Fruit fly (Drosophila melanogaster): ENCODE measurements around the gene wts.
A peak's percentile ranks its signal among the peaks of the same experiment; 100 is the strongest.

wts gene

DNA sequence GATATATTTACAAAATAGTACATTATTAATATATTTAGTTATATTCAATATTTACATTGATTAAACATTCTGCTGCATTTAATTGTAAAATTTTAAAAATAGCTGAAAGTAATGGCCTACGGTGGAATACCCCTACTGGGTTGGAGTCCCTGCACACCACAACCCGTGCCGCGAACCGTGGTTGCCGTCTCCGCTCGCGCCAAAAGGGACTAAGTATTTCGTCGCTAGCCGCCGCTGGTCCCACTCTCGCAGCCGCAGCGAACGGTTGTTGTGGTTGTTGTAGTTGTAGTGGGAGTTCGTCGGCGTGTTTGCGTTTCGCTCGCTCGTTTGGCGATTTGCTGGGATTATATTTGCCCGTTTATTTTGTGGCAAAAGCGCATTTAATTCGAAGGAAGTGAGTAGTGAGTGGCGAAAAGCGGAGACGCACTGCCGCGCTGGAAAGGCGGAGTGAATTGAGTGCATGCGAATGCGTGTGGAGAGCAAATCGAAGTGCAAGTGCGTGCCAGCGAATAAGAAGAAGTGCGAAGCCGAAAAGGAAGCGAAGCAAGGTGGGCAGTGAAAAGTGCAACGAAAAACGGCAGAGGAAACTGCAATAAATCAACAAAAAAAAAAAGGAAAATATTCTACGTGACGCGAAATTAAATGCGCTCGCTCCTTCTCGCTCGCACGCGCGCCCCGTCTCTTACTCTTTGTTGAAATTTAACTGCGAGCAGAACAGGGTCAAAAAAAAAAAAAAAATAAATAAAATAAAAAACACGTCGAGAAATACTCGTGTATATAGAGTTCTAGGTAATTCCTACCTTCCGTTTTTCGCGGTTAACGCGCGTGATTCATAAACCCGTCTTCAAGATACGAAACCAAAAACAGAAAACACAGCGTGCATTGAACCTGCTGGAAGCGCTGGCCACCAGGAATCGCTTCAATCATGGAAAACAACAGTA is 2.2 kb upstream of the wts start, which contains the start of gene cindr (continued):
- TF ChIP-seq CG1647 (GFP tag; optimal IDR thresholded peaks at IDR 0.05), result no peak
- no peak for TF ChIP-seq cad (GFP tag; optimal IDR thresholded peaks at IDR 0.05)
- TF ChIP-seq Adf1 (GFP tag; IDR thresholded peaks at IDR 0.05), result peak; percentile 84
- TF ChIP-seq tx (GFP tag; optimal IDR thresholded peaks at IDR 0.05), result peak; percentile 11
- no peak for TF ChIP-seq twi (tag; optimal IDR thresholded peaks at IDR 0.05)
- no peak for TF ChIP-seq CG10321 (GFP tag; IDR thresholded peaks at IDR 0.05)
- TF ChIP-seq CG17829 (tag; optimal IDR thresholded peaks at IDR 0.05), result peak; percentile 54
- peak; percentile 60 for TF ChIP-seq zfh2 (GFP tag; optimal IDR thresholded peaks at IDR 0.05)
- no peak for TF ChIP-seq CG1024 (GFP tag; IDR thresholded peaks at IDR 0.05)
- TF ChIP-seq E2f2 (GFP tag; IDR thresholded peaks at IDR 0.05), result peak; percentile 65
- peak; percentile 33 for TF ChIP-seq CG1832 (GFP tag; optimal IDR thresholded peaks at IDR 0.05)
- peak; percentile 59; the same call in 1 of the 3 replicates for TF ChIP-seq knrl (GFP tag; IDR thresholded peaks at IDR 0.05; ENCODE audit: partially characterized antibody)
- no peak for TF ChIP-seq CG10959 (GFP tag; IDR thresholded peaks at IDR 0.05)
- no peak for TF ChIP-seq CG18764 (GFP tag; optimal IDR thresholded peaks at IDR 0.05)
- TF ChIP-seq Doc3 (GFP tag; IDR thresholded peaks at IDR 0.05; ENCODE audit: partially characterized antibody), result 0 out of 3 replicates have a peak, but pooled peaks have one; percentile 34
- peak; percentile 39; the same call in 1 of the 2 replicates for TF ChIP-seq CG11247 (GFP tag; IDR thresholded peaks at IDR 0.05)
- peak; percentile 13; the same call in 1 of the 3 replicates for TF ChIP-seq croc (GFP tag; conservative IDR thresholded peaks at IDR 0.05)
- TF ChIP-seq Nf-YC (tag; optimal IDR thresholded peaks at IDR 0.05), result peak; percentile 45
- TF ChIP-seq CTCF (GFP tag; optimal IDR thresholded peaks at IDR 0.05), result peak; percentile 67
- TF ChIP-seq hb (GFP tag; IDR thresholded peaks at IDR 0.05; ENCODE audit: partially characterized antibody), result no peak; the same call in 2 of the 3 replicates
- peak; percentile 50 for TF ChIP-seq Hr3 (GFP tag; optimal IDR thresholded peaks at IDR 0.05)
- TF ChIP-seq tgo (GFP tag; IDR thresholded peaks at IDR 0.05), result 0 out of 3 replicates have a peak, but pooled peaks have one; percentile 15
- peak; percentile 57 for TF ChIP-seq zen (tag; optimal IDR thresholded peaks at IDR 0.05)
- TF ChIP-seq CG13624 (GFP tag; optimal IDR thresholded peaks at IDR 0.05), result peak; percentile 48
- TF ChIP-seq CG8281 (tag; optimal IDR thresholded peaks at IDR 0.05), result no peak
- TF ChIP-seq jing (GFP tag; optimal IDR thresholded peaks at IDR 0.05), result no peak
- peak; percentile 49 for TF ChIP-seq shn (GFP tag; optimal IDR thresholded peaks at IDR 0.05)
- peak; percentile 34 for TF ChIP-seq Nf-YB (GFP tag; optimal IDR thresholded peaks at IDR 0.05)
- TF ChIP-seq CG11093 (GFP tag; IDR thresholded peaks at IDR 0.05), result no peak
- TF ChIP-seq HLH54F (GFP tag; optimal IDR thresholded peaks at IDR 0.05), result peak; percentile 37
- peak; percentile 55 for TF ChIP-seq chn (GFP tag; optimal IDR thresholded peaks at IDR 0.05)
- no peak for TF ChIP-seq CG6689 (GFP tag; IDR thresholded peaks at IDR 0.05)
- no peak for TF ChIP-seq sens-2 (GFP tag; IDR thresholded peaks at IDR 0.05)
- TF ChIP-seq CG17359 (tag; optimal IDR thresholded peaks at IDR 0.05), result peak; percentile 24
- no peak for TF ChIP-seq tup (GFP tag; optimal IDR thresholded peaks at IDR 0.05)
- TF ChIP-seq CG15073 (GFP tag; optimal IDR thresholded peaks at IDR 0.05), result no peak
- TF ChIP-seq ems (GFP tag; optimal IDR thresholded peaks at IDR 0.05), result peak; percentile 14
- peak in 1 of 2 experiments; percentile 65 for TF ChIP-seq insv (GFP tag; optimal IDR thresholded peaks at IDR 0.05)
- peak; percentile 73; the same call in 2 of the 3 replicates for TF ChIP-seq CG11456 (GFP tag; IDR thresholded peaks at IDR 0.05)
- TF ChIP-seq stc (GFP tag; IDR thresholded peaks at IDR 0.05), result peak; percentile 31; the same call in 1 of the 2 replicates
- peak; percentile 97 for TF ChIP-seq pita (GFP tag; optimal IDR thresholded peaks at IDR 0.05)
- TF ChIP-seq CG11696 (GFP tag; IDR thresholded peaks at IDR 0.05), result no peak
- TF ChIP-seq sd (tag; optimal IDR thresholded peaks at IDR 0.05), result peak; percentile 32
- no peak for TF ChIP-seq tio (GFP tag; optimal IDR thresholded peaks at IDR 0.05)
- TF ChIP-seq btn (GFP tag; optimal IDR thresholded peaks at IDR 0.05), result no peak
- TF ChIP-seq CG11398 (GFP tag; optimal IDR thresholded peaks at IDR 0.05), result peak; percentile 50
- TF ChIP-seq CkIIα-i1 (GFP tag; IDR thresholded peaks at IDR 0.05), result no peak
- TF ChIP-seq nerfin-1 (tag; optimal IDR thresholded peaks at IDR 0.05), result peak; percentile 37
- peak; percentile 2 for TF ChIP-seq Fer3 (tag; optimal IDR thresholded peaks at IDR 0.05)

All from whole organism, embryonic.